Worm (Caenorhabditis elegans) whole organism, L1 larva: ENCODE data around the gene str-10.
A peak's percentile ranks its signal among the peaks of the same experiment; 100 is the strongest.

Experiments
- dpl-1 ChIP-seq, 3 experiments: fragments of 150-350 bp in 2 of 3; sonication (generic microtip) in 1 of 3; optimal IDR thresholded peaks; 2 replicates each; lab custom pipeline; 2014 to 2017; ENCODE audit warnings: missing biosample characterization in 3 of 3, missing genetic modification characterization in 3 of 3, missing genetic modification reagents in 3 of 3
- dsc-1 ChIP-seq: sonication (generic microtip); optimal IDR thresholded peaks from 2 replicates; lab custom pipeline; 2016; ENCODE audit warnings: mild to moderate bottlenecking, missing genetic modification characterization, missing compliant biosample characterization
- elt-2 ChIP-seq: sonication (generic microtip); optimal IDR thresholded peaks from 2 replicates; lab custom pipeline; 2016; ENCODE audit warnings: missing genetic modification characterization, mild to moderate bottlenecking, inconsistent platforms, missing compliant biosample characterization, missing genetic modification reagents
- grh-1 ChIP-seq: fragments of 200-800 bp; sonication (Bioruptor generic); IDR thresholded peaks from 2 replicates; pipeline ENCODE4 v1.3.6; 2022; ENCODE audit warnings: missing genetic modification reagents, missing genetic modification characterization, missing compliant biosample characterization
- nhr-11 ChIP-seq: fragments of 150-350 bp; optimal IDR thresholded peaks from 2 replicates; lab custom pipeline; 2014; ENCODE audit warnings: missing biosample characterization, missing genetic modification characterization
- nhr-28 ChIP-seq: fragments of 150-350 bp; optimal IDR thresholded peaks from 2 replicates; lab custom pipeline; 2014; ENCODE audit warnings: missing biosample characterization, missing genetic modification characterization
- snpc-4 ChIP-seq: fragments of 150-350 bp; optimal IDR thresholded peaks from 2 replicates; lab custom pipeline; 2014; ENCODE audit warnings: missing biosample characterization, missing genetic modification characterization
- unc-130 ChIP-seq: fragments of 150-350 bp; optimal IDR thresholded peaks from 2 replicates; lab custom pipeline; 2017; ENCODE audit warnings: missing biosample characterization, missing genetic modification characterization, inconsistent platforms
- unc-86 ChIP-seq: sonication (generic microtip); optimal IDR thresholded peaks from 2 replicates; lab custom pipeline; 2016; ENCODE audit warnings: missing genetic modification characterization, missing compliant biosample characterization
- ztf-11 ChIP-seq, 2 experiments: sonication (generic microtip); optimal IDR thresholded peaks; 2 replicates each; lab custom pipeline; 2016 to 2017; ENCODE audit warnings: missing genetic modification characterization in 2 of 2, missing biosample characterization in 1 of 2, missing compliant biosample characterization in 1 of 2

DNA sequence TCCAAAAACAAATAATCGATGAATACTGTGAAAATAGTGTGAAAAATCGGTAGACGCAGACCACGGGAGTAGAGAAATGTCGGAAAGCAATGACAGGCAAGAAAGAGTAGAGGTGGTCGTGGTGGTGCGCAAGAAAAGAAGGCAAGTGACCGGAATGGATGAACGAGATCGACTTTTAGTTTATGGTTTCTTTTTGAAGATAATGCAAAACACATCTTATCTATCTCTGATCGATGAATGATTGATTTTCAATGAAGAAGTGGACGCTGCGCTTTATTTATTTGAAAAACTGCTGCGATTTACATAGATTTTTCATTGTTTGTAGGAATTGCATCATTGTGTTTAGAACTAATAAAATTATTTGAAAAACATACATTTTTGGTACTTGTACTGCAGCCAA is 37.5 kb downstream of the str-10 start:
- TF ChIP-seq dsc-1: no peak
- no peak for TF ChIP-seq snpc-4
- TF ChIP-seq nhr-11: no peak
- no peak for TF ChIP-seq ztf-11 (tag; optimal IDR thresholded peaks at IDR 0.05; lab: Kevin White, UChicago)
- TF ChIP-seq grh-1 (GFP tag; lab: Robert Waterston, UW): peak; percentile 20; the same call in 1 of the 2 replicates
- no peak for TF ChIP-seq unc-130
- no peak for TF ChIP-seq unc-86 (tag; lab: Kevin White, UChicago)
- no peak for TF ChIP-seq nhr-28 (tag; lab: Kevin White, UChicago)
- TF ChIP-seq elt-2 (tag; lab: Kevin White, UChicago): no peak
- TF ChIP-seq dpl-1 (GFP tag; optimal IDR thresholded peaks at IDR 0.05; lab: Kevin White, UChicago): no peak
